Worm (Caenorhabditis elegans) whole organism, L2 larva: Measurements from ENCODE around the gene Y17D7B.2.

Experiments
- F13H6.1 ChIP-seq: sonication (generic microtip); optimal IDR thresholded peaks from 2 replicates; lab custom pipeline; 2016; ENCODE audit warnings: missing genetic modification characterization, missing compliant biosample characterization
- Y55F3AM.14 ChIP-seq: fragments of 200-800 bp; sonication (Bioruptor generic); optimal IDR thresholded peaks from 2 replicates; lab custom pipeline; 2018; ENCODE audit warnings: mild to moderate bottlenecking, missing genetic modification characterization, missing compliant biosample characterization
- ZK546.5 ChIP-seq: sonication (generic microtip); optimal IDR thresholded peaks from 2 replicates; lab custom pipeline; 2017; ENCODE audit warnings: missing biosample characterization, missing genetic modification characterization
- alr-1 ChIP-seq: fragments of 150-350 bp; optimal IDR thresholded peaks from 2 replicates; lab custom pipeline; 2014; ENCODE audit warnings: missing biosample characterization, missing genetic modification characterization
- aly-2 ChIP-seq: fragments of 150-350 bp; optimal IDR thresholded peaks from 2 replicates; lab custom pipeline; 2014; ENCODE audit warnings: missing biosample characterization, missing genetic modification characterization
- blmp-1 ChIP-seq: sonication (generic microtip); optimal IDR thresholded peaks from 2 replicates; lab custom pipeline; 2017; ENCODE audit warnings: missing genetic modification characterization, mild to moderate bottlenecking, missing compliant biosample characterization, antibody characterized with exemption, moderate library complexity; ENCODE audit not compliant: insufficient read depth
- ceh-16 ChIP-seq: fragments of 150-350 bp; optimal IDR thresholded peaks from 2 replicates; lab custom pipeline; 2014; ENCODE audit warnings: missing biosample characterization, missing genetic modification characterization
- ceh-82 ChIP-seq: fragments of 150-350 bp; optimal IDR thresholded peaks from 2 replicates; lab custom pipeline; 2014; ENCODE audit warnings: missing biosample characterization, missing genetic modification characterization
- crh-2 ChIP-seq: sonication (generic microtip); optimal IDR thresholded peaks from 2 replicates; lab custom pipeline; 2017; ENCODE audit warnings: missing biosample characterization, missing genetic modification characterization
- dmd-4 ChIP-seq: sonication (generic microtip); optimal IDR thresholded peaks from 2 replicates; lab custom pipeline; 2017; ENCODE audit warnings: missing biosample characterization, missing genetic modification characterization
- egl-27 ChIP-seq: sonication (generic microtip); optimal IDR thresholded peaks from 3 replicates; lab custom pipeline; 2017; ENCODE audit warnings: missing biosample characterization, missing genetic modification reagents, missing genetic modification characterization
- elt-1 ChIP-seq: fragments of 150-350 bp; optimal IDR thresholded peaks from 2 replicates; lab custom pipeline; 2014; ENCODE audit warnings: missing biosample characterization, missing genetic modification characterization
- elt-3 ChIP-seq: sonication (generic microtip); optimal IDR thresholded peaks from 2 replicates; lab custom pipeline; 2017; ENCODE audit warnings: missing biosample characterization, missing genetic modification characterization
- fos-1 ChIP-seq: fragments of 150-350 bp; optimal IDR thresholded peaks from 2 replicates; lab custom pipeline; 2014; ENCODE audit warnings: missing biosample characterization, missing genetic modification characterization
- gmeb-1 ChIP-seq: fragments of 150-350 bp; optimal IDR thresholded peaks from 2 replicates; lab custom pipeline; 2014; ENCODE audit warnings: missing biosample characterization, missing genetic modification characterization
- lin-39 ChIP-seq: fragments of 150-350 bp; optimal IDR thresholded peaks from 2 replicates; lab custom pipeline; 2014; ENCODE audit warnings: missing biosample characterization, missing genetic modification reagents, missing genetic modification characterization
- lsy-2 ChIP-seq, 2 experiments: fragments of 150-350 bp in 1 of 2; sonication (generic microtip) in 1 of 2; optimal IDR thresholded peaks; 2 replicates each; lab custom pipeline; 2014 to 2017; ENCODE audit warnings: missing biosample characterization in 2 of 2, missing genetic modification characterization in 2 of 2
- mab-5 ChIP-seq: fragments of 150-350 bp; optimal IDR thresholded peaks from 2 replicates; lab custom pipeline; 2014; ENCODE audit warnings: missing biosample characterization, missing genetic modification characterization
- mbf-1 ChIP-seq: sonication (generic microtip); optimal IDR thresholded peaks from 2 replicates; lab custom pipeline; 2017; ENCODE audit warnings: missing biosample characterization, missing genetic modification characterization
- mdl-1 ChIP-seq, 2 experiments: fragments of 150-350 bp in 1 of 2; sonication (generic microtip) in 1 of 2; optimal IDR thresholded peaks; 2 replicates each; lab custom pipeline; 2017; ENCODE audit warnings: missing biosample characterization in 2 of 2, missing genetic modification characterization in 2 of 2
- nhr-129 ChIP-seq: fragments of 150-350 bp; optimal IDR thresholded peaks from 2 replicates; lab custom pipeline; 2014; ENCODE audit warnings: missing biosample characterization, missing genetic modification characterization
- nhr-21 ChIP-seq: fragments of 150-350 bp; optimal IDR thresholded peaks from 2 replicates; lab custom pipeline; 2014; ENCODE audit warnings: missing biosample characterization, missing genetic modification characterization
- nhr-23 ChIP-seq: fragments of 150-350 bp; optimal IDR thresholded peaks from 2 replicates; lab custom pipeline; 2014; ENCODE audit warnings: missing biosample characterization, missing genetic modification reagents, missing genetic modification characterization
- nhr-237 ChIP-seq: fragments of 150-350 bp; optimal IDR thresholded peaks from 2 replicates; lab custom pipeline; 2014; ENCODE audit warnings: missing biosample characterization, missing genetic modification characterization
- nhr-25 ChIP-seq: fragments of 150-350 bp; sonication (generic microtip); optimal IDR thresholded peaks from 3 replicates; lab custom pipeline; 2014; ENCODE audit warnings: missing biosample characterization, missing genetic modification characterization
- sem-4 ChIP-seq: fragments of 150-350 bp; optimal IDR thresholded peaks from 2 replicates; lab custom pipeline; 2014; ENCODE audit warnings: missing biosample characterization, missing genetic modification reagents, missing genetic modification characterization
- sma-3 ChIP-seq: sonication (generic microtip); optimal IDR thresholded peaks from 2 replicates; lab custom pipeline; 2016; ENCODE audit warnings: missing genetic modification reagents, missing genetic modification characterization, missing compliant biosample characterization
- sma-9 ChIP-seq, 2 experiments: fragments of 150-350 bp in 1 of 2; sonication (generic microtip) in 1 of 2; optimal IDR thresholded peaks; 2 replicates each; lab custom pipeline; 2014 to 2016; ENCODE audit warnings: missing genetic modification characterization in 2 of 2, mild to moderate bottlenecking in 1 of 2, missing biosample characterization in 1 of 2, missing compliant biosample characterization in 1 of 2, missing genetic modification reagents in 1 of 2, moderate library complexity in 1 of 2
- snpc-4 ChIP-seq: fragments of 150-350 bp; optimal IDR thresholded peaks from 2 replicates; lab custom pipeline; 2014; ENCODE audit warnings: missing biosample characterization, missing genetic modification characterization
- unc-62 ChIP-seq: fragments of 150-350 bp; optimal IDR thresholded peaks from 2 replicates; lab custom pipeline; 2014; ENCODE audit warnings: missing biosample characterization, missing genetic modification reagents, missing genetic modification characterization
- zag-1 ChIP-seq: fragments of 150-350 bp; optimal IDR thresholded peaks from 2 replicates; lab custom pipeline; 2014; ENCODE audit warnings: missing biosample characterization, missing genetic modification characterization
- ztf-1 ChIP-seq: fragments of 200-800 bp; sonication (Bioruptor generic); conservative IDR thresholded peaks from 2 replicates; pipeline ENCODE4 v1.3.6; 2022; ENCODE audit warnings: missing genetic modification characterization, missing compliant biosample characterization
- ztf-11 ChIP-seq: sonication (generic microtip); optimal IDR thresholded peaks from 2 replicates; lab custom pipeline; 2017; ENCODE audit warnings: missing biosample characterization, missing genetic modification characterization
- ztf-4 ChIP-seq: fragments of 150-350 bp; optimal IDR thresholded peaks from 2 replicates; lab custom pipeline; 2014; ENCODE audit warnings: missing biosample characterization, missing genetic modification characterization

Y17D7B.2 gene

ce11 chrV:18771390-18771789 is 16.1 kb upstream of the Y17D7B.2 start, which contains the start of gene clec-256:
Gene clec-256, plus strand, starts transcription at chrV:18771690.
- no peak for TF ChIP-seq nhr-23 (tag; lab: Kevin White, UChicago)
- no peak for TF ChIP-seq alr-1 (tag; lab: Kevin White, UChicago)
- TF ChIP-seq Y55F3AM.14 = no peak
- no peak for TF ChIP-seq ceh-82 (tag; lab: Kevin White, UChicago)
- TF ChIP-seq sem-4 = no peak

ce11 chrV:18771804-18772386 is 15.6 kb upstream of the Y17D7B.2 start:
- TF ChIP-seq ztf-4 (no peak), elt-1 (tag; lab: Kevin White, UChicago) (no peak), lsy-2 (tag; optimal IDR thresholded peaks at IDR 0.05; lab: Kevin White, UChicago) (no peak), aly-2 (tag; lab: Kevin White, UChicago) (no peak), nhr-129 (tag; lab: Kevin White, UChicago) (no peak), snpc-4 (tag; lab: Kevin White, UChicago) (no peak), mbf-1 (tag; lab: Kevin White, UChicago) (no peak), blmp-1 (tag; lab: Kevin White, UChicago) (no peak), crh-2 (no peak), ceh-16 (tag; lab: Kevin White, UChicago) (no peak), zag-1 (tag; lab: Kevin White, UChicago) (no peak)

- TF ChIP-seq blmp-1 (tag; lab: Kevin White, UChicago) (no peak), ceh-16 (tag; lab: Kevin White, UChicago) (no peak), nhr-23 (tag; lab: Kevin White, UChicago) (no peak), F13H6.1 (tag; lab: Kevin White, UChicago) (no peak), elt-3 (tag; lab: Kevin White, UChicago) (no peak), elt-1 (tag; lab: Kevin White, UChicago) (no peak), mab-5 (tag; lab: Kevin White, UChicago) (no peak), nhr-237 (no peak), nhr-25 (tag; lab: Kevin White, UChicago) (no peak), lin-39 (tag; lab: Kevin White, UChicago) (no peak), Y55F3AM.14 (no peak), mbf-1 (tag; lab: Kevin White, UChicago) (no peak), fos-1 (tag; lab: Kevin White, UChicago) (no peak)
- TF ChIP-seq, all 48 proteins: peak for 0
Measured at ce11 chrV:18772761-18773160, 14.8 kb upstream of the Y17D7B.2 start, which contains the start of gene clec-257. Gene clec-257, plus strand, starts transcription at chrV:18773061.

- no peak for TF ChIP-seq snpc-4 (tag; lab: Kevin White, UChicago)
- no peak for TF ChIP-seq nhr-23 (tag; lab: Kevin White, UChicago)
- no peak for TF ChIP-seq elt-1 (tag; lab: Kevin White, UChicago)
Measured at ce11 chrV:18776245-18776737, 11.2 kb upstream of the Y17D7B.2 start, which contains the start of gene Y17D7B.4. Gene Y17D7B.4, minus strand, starts transcription at chrV:18776687.

ce11 chrV:18780605-18781004 is 6.9 kb upstream of the Y17D7B.2 start:
- no peak for TF ChIP-seq sma-9 (GFP tag; optimal IDR thresholded peaks at IDR 0.05; lab: Kevin White, UChicago)
- TF ChIP-seq sma-9 (tag; optimal IDR thresholded peaks at IDR 0.05; lab: Kevin White, UChicago) = no peak
- TF ChIP-seq mdl-1 (tag; optimal IDR thresholded peaks at IDR 0.05; lab: Kevin White, UChicago) = no peak
- no peak for TF ChIP-seq mab-5 (tag; lab: Kevin White, UChicago)
- TF ChIP-seq nhr-129 (tag; lab: Kevin White, UChicago) = no peak
- no peak for TF ChIP-seq nhr-25 (tag; lab: Kevin White, UChicago)
- no peak for TF ChIP-seq snpc-4 (tag; lab: Kevin White, UChicago)
- TF ChIP-seq nhr-23 (tag; lab: Kevin White, UChicago) = no peak
- no peak for TF ChIP-seq F13H6.1 (tag; lab: Kevin White, UChicago)
- no peak for TF ChIP-seq Y55F3AM.14
- no peak for TF ChIP-seq elt-1 (tag; lab: Kevin White, UChicago)
- TF ChIP-seq egl-27 (tag; lab: Kevin White, UChicago) = no peak
- no peak for TF ChIP-seq nhr-21 (tag; lab: Kevin White, UChicago)
- TF ChIP-seq unc-62 (GFP tag; lab: Kevin White, UChicago) = no peak
- no peak for TF ChIP-seq elt-3 (tag; lab: Kevin White, UChicago)
- no peak for TF ChIP-seq dmd-4 (tag; lab: Kevin White, UChicago)
- no peak for TF ChIP-seq ztf-1 (GFP tag; lab: Robert Waterston, UW)
- TF ChIP-seq ZK546.5 (tag; lab: Kevin White, UChicago) = no peak
- TF ChIP-seq sma-3 (GFP tag; lab: Kevin White, UChicago) = no peak
- no peak for TF ChIP-seq ztf-11 (tag; lab: Kevin White, UChicago)
- TF ChIP-seq gmeb-1 (tag; lab: Kevin White, UChicago) = no peak
